Fruit fly (Drosophila melanogaster): ENCODE data around the gene Cyp4d14.

Gene Cyp4d14

dm6 chrX:2170424-2170823, 4.7 kb downstream of the Cyp4d14 start:
- TF ChIP-seq Ets21C (GFP tag; optimal IDR thresholded peaks at IDR 0.05) (no peak), spab (GFP tag; optimal IDR thresholded peaks at IDR 0.05) (no peak), OdsH (GFP tag; optimal IDR thresholded peaks at IDR 0.05) (no peak), CG11902 (GFP tag; optimal IDR thresholded peaks at IDR 0.05) (no peak), CG8319 (GFP tag; optimal IDR thresholded peaks at IDR 0.05) (no peak), CG4318 (GFP tag; optimal IDR thresholded peaks at IDR 0.05) (no peak), CG6808 (GFP tag; optimal IDR thresholded peaks at IDR 0.05) (no peak), CG15336 (GFP tag; IDR thresholded peaks at IDR 0.05) (no peak), Sox102F (GFP tag; optimal IDR thresholded peaks at IDR 0.05) (no peak), pdm3 (GFP tag; optimal IDR thresholded peaks at IDR 0.05) (no peak), CG31627 (GFP tag; optimal IDR thresholded peaks at IDR 0.05) (no peak), cyc (GFP tag; optimal IDR thresholded peaks at IDR 0.05) (no peak)

- no peak for TF ChIP-seq CG32006 (GFP tag; optimal IDR thresholded peaks at IDR 0.05)
- no peak for TF ChIP-seq vri (GFP tag; optimal IDR thresholded peaks at IDR 0.05)
- TF ChIP-seq CG1621 (tag; optimal IDR thresholded peaks at IDR 0.05), result no peak
- no peak for TF ChIP-seq dac (GFP tag; optimal IDR thresholded peaks at IDR 0.05)
Observed at dm6 chrX:2168485-2169199, 6.5 kb downstream of the Cyp4d14 start.

dm6 chrX:2166129-2166528, 9.0 kb downstream of the Cyp4d14 start:
- TF ChIP-seq fkh (GFP tag; optimal IDR thresholded peaks at IDR 0.05) (no peak), CG3032 (tag; optimal IDR thresholded peaks at IDR 0.05) (no peak), salr (GFP tag; optimal IDR thresholded peaks at IDR 0.05) (peak in 1 of 2 experiments; percentile 8), Sox14 (GFP tag; optimal IDR thresholded peaks at IDR 0.05) (peak; percentile 8), fd59A (GFP tag; optimal IDR thresholded peaks at IDR 0.05) (no peak), svp (GFP tag) (peak; percentile 64), CG6163 (GFP tag; IDR thresholded peaks at IDR 0.05) (peak; percentile 83), pdm3 (GFP tag; optimal IDR thresholded peaks at IDR 0.05) (peak; percentile 56), Gug (GFP tag; IDR thresholded peaks at IDR 0.05) (peak; percentile 76), CG8119 (GFP tag; IDR thresholded peaks at IDR 0.05) (peak; percentile 85), net (GFP tag; optimal IDR thresholded peaks at IDR 0.05) (peak; percentile 43), CG6276 (GFP tag; optimal IDR thresholded peaks at IDR 0.05) (peak; percentile 63), CG32006 (GFP tag; optimal IDR thresholded peaks at IDR 0.05) (peak; percentile 85), Lpt (GFP tag; optimal IDR thresholded peaks at IDR 0.05) (peak; percentile 38), Sox15 (GFP tag; optimal IDR thresholded peaks at IDR 0.05) (no peak), Hr4 (GFP tag; optimal IDR thresholded peaks at IDR 0.05) (peak; percentile 81), eg (GFP tag; IDR thresholded peaks at IDR 0.05) (peak; percentile 90), CG10631 (GFP tag; optimal IDR thresholded peaks at IDR 0.05) (peak; percentile 10), acj6 (GFP tag; optimal IDR thresholded peaks at IDR 0.05) (no peak), CG15336 (GFP tag; IDR thresholded peaks at IDR 0.05) (peak; percentile 89), OdsH (GFP tag; optimal IDR thresholded peaks at IDR 0.05) (peak; percentile 42), dac (GFP tag; optimal IDR thresholded peaks at IDR 0.05) (peak; percentile 48), CG3919 (GFP tag; optimal IDR thresholded peaks at IDR 0.05) (peak; percentile 47), CG4318 (GFP tag; optimal IDR thresholded peaks at IDR 0.05) (peak; percentile 58), CG11294 (GFP tag; IDR thresholded peaks at IDR 0.05) (peak; percentile 63), achi (GFP tag; optimal IDR thresholded peaks at IDR 0.05) (peak; percentile 40), dsx (GFP tag; optimal IDR thresholded peaks at IDR 0.05; ENCODE audit: poor library complexity, severe bottlenecking) (no peak), Eip78C (GFP tag) (peak; percentile 53)
